Worm (Caenorhabditis elegans): ENCODE data around the gene hrpa-1.
"Not testable (repeated sequence)": the region's sequence is repeated elsewhere in the genome, so short reads cannot be mapped to it uniquely, and the experiment has no call there.

hrpa-1 gene

ce11 chrIV:3349977-3350580 is 11.4 kb upstream of the hrpa-1 start, which contains the start of gene elks-1:
Gene elks-1 (minus strand): TSS chrIV:3350027.
- no peak for TF ChIP-seq unc-62 (GFP tag; optimal IDR thresholded peaks at IDR 0.05)

ce11 chrIV:3348334-3348733 is 9.7 kb upstream of the hrpa-1 start:
- TF ChIP-seq unc-62 (GFP tag; optimal IDR thresholded peaks at IDR 0.05) = no peak

- TF ChIP-seq unc-62 (GFP tag; optimal IDR thresholded peaks at IDR 0.05) = no peak
Observed at ce11 chrIV:3345484-3345883, 6.8 kb upstream of the hrpa-1 start.

ce11 chrIV:3341170-3341569 is 2.5 kb upstream of the hrpa-1 start, which contains the start of gene F42A6.2:
Gene F42A6.2 (plus strand): TSS chrIV:3341470.
- no peak for TF ChIP-seq unc-62 (GFP tag; optimal IDR thresholded peaks at IDR 0.05)

ce11 chrIV:3338176-3338575 is 491 bp downstream of the hrpa-1 start:
- no peak for TF ChIP-seq unc-62 (GFP tag; optimal IDR thresholded peaks at IDR 0.05)

ce11 chrIV:3337275-3337674 is 1.4 kb downstream of the hrpa-1 start:
- no peak for TF ChIP-seq unc-62 (GFP tag; optimal IDR thresholded peaks at IDR 0.05)

ce11 chrIV:3336585-3336984 is 2.1 kb downstream of the hrpa-1 start, which contains the start of gene F42A6.6:
Gene F42A6.6 (minus strand): TSS chrIV:3336873.
- TF ChIP-seq unc-62 (GFP tag; optimal IDR thresholded peaks at IDR 0.05) = no peak

- not testable (repeated sequence) for TF ChIP-seq unc-62 (GFP tag; optimal IDR thresholded peaks at IDR 0.05)
Observed at ce11 chrIV:3331758-3332157, 6.9 kb downstream of the hrpa-1 start, which contains the start of gene F42A6.5. Gene F42A6.5 (minus strand): TSS chrIV:3331858.

- TF ChIP-seq unc-62 (GFP tag; optimal IDR thresholded peaks at IDR 0.05) = no peak
Observed at ce11 chrIV:3311243-3311642, 27.4 kb downstream of the hrpa-1 start, which contains the start of gene zip-11. Gene zip-11 (plus strand): TSS chrIV:3311276.

ce11 chrIV:3310662-3311219 is 27.9 kb downstream of the hrpa-1 start:
- no peak for TF ChIP-seq unc-62 (GFP tag; optimal IDR thresholded peaks at IDR 0.05)

- no peak for TF ChIP-seq unc-62 (GFP tag; optimal IDR thresholded peaks at IDR 0.05)
Observed at ce11 chrIV:3308885-3309284, 29.8 kb downstream of the hrpa-1 start.

- no peak for TF ChIP-seq unc-62 (GFP tag; optimal IDR thresholded peaks at IDR 0.05)
Observed at ce11 chrIV:3307463-3307862, 31.2 kb downstream of the hrpa-1 start, which contains the start of gene W08E12.9. Gene W08E12.9 (minus strand): TSS chrIV:3307563.

- TF ChIP-seq unc-62 (GFP tag; optimal IDR thresholded peaks at IDR 0.05) = no peak
Observed at ce11 chrIV:3305575-3305974, 33.1 kb downstream of the hrpa-1 start, which contains the start of gene W08E12.2. Gene W08E12.2 (plus strand): TSS chrIV:3305875.

ce11 chrIV:3303690-3304089 is 35.0 kb downstream of the hrpa-1 start, which contains the start of gene idpp-12:
Gene idpp-12 (plus strand): TSS chrIV:3303990.
- TF ChIP-seq unc-62 (GFP tag; optimal IDR thresholded peaks at IDR 0.05) = not testable (repeated sequence)

- not testable (repeated sequence) for TF ChIP-seq unc-62 (GFP tag; optimal IDR thresholded peaks at IDR 0.05)
Observed at ce11 chrIV:3302058-3302457, 36.6 kb downstream of the hrpa-1 start, which contains the start of gene W08E12.4. Gene W08E12.4 (plus strand): TSS chrIV:3302358.

- no peak for TF ChIP-seq unc-62 (GFP tag; optimal IDR thresholded peaks at IDR 0.05)
Observed at ce11 chrIV:3300492-3300891, 38.2 kb downstream of the hrpa-1 start, which contains the start of gene W08E12.5. Gene W08E12.5 (plus strand): TSS chrIV:3300792.

- TF ChIP-seq unc-62 (GFP tag; optimal IDR thresholded peaks at IDR 0.05) = no peak
Observed at ce11 chrIV:3299229-3299628, 39.4 kb downstream of the hrpa-1 start.
